Worm (Caenorhabditis elegans) whole organism, L1 larva: ENCODE results near the gene R10E9.3.

Experiments
- hpl-2 ChIP-seq: fragments of 150-350 bp; optimal IDR thresholded peaks from 2 replicates; lab custom pipeline; 2014; ENCODE audit warnings: missing biosample characterization, missing genetic modification reagents, missing genetic modification characterization
- lin-35 ChIP-seq, 2 experiments: fragments of 150-350 bp; optimal IDR thresholded peaks; 2 replicates each; lab custom pipeline; 2014; ENCODE audit warnings: missing biosample characterization in 2 of 2, missing genetic modification characterization in 2 of 2, missing genetic modification reagents in 2 of 2
- lsy-2 ChIP-seq, 2 experiments: fragments of 150-350 bp; optimal IDR thresholded peaks; 2 replicates each; lab custom pipeline; 2014; ENCODE audit warnings: missing biosample characterization in 2 of 2, missing genetic modification characterization in 2 of 2
- nhr-77 ChIP-seq: fragments of 150-350 bp; optimal IDR thresholded peaks from 2 replicates; lab custom pipeline; 2014; ENCODE audit warnings: missing biosample characterization, missing genetic modification characterization

DNA sequence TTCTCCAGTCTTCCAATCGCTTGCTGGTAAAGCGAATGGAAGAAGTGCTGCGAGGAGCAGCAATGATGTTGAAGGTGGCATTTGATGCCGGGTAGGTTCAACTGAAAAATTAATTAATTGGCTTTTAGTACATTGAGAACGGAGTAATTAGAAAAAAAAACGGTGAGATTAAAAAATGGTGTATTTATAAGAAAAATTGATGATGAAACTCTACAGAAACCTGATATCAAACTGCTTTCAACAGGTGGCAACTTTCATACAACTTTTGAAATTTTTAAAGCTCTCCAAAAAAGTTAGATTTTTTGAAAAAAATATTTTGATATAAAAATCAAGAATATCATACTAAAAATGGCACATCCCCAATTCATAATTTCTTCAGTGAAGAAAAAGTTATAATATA is 46.0 kb upstream of the R10E9.3 start, which contains the start of gene pat-3:
- TF ChIP-seq nhr-77: no peak
- no peak for TF ChIP-seq lin-35 (GFP tag; optimal IDR thresholded peaks at IDR 0.05; lab: Kevin White, UChicago)
- no peak for TF ChIP-seq lsy-2 (tag; optimal IDR thresholded peaks at IDR 0.05; lab: Kevin White, UChicago)
- TF ChIP-seq hpl-2 (GFP tag; lab: Kevin White, UChicago): no peak
